Worm (Caenorhabditis elegans) whole organism, late embryonic: ENCODE results near the gene F26F2.10.

Experiments used
- ahr-1 ChIP-seq: sonication (generic microtip); optimal IDR thresholded peaks from 2 replicates; lab custom pipeline; 2016; ENCODE audit warnings: missing genetic modification characterization, missing compliant biosample characterization
- ama-1 ChIP-seq: fragments of 150-350 bp; optimal IDR thresholded peaks from 2 replicates; lab custom pipeline; 2014
- ceh-14 ChIP-seq: sonication (generic microtip); optimal IDR thresholded peaks from 2 replicates; lab custom pipeline; 2016; ENCODE audit warnings: missing genotype, missing genetic modification characterization, missing compliant biosample characterization
- ceh-19 ChIP-seq: fragments of 200-800 bp; sonication (Bioruptor generic); optimal IDR thresholded peaks from 2 replicates; lab custom pipeline; 2018; ENCODE audit warnings: mild to moderate bottlenecking, missing genetic modification characterization, missing compliant biosample characterization
- ceh-2 ChIP-seq: sonication (generic microtip); optimal IDR thresholded peaks from 2 replicates; lab custom pipeline; 2016; ENCODE audit warnings: missing genotype, missing genetic modification characterization, missing compliant biosample characterization
- ceh-31 ChIP-seq: sonication (generic microtip); optimal IDR thresholded peaks from 2 replicates; lab custom pipeline; 2016; ENCODE audit warnings: missing genetic modification characterization, missing compliant biosample characterization
- ceh-45 ChIP-seq: fragments of 200-800 bp; sonication (Bioruptor generic); IDR thresholded peaks from 2 replicates; pipeline ENCODE4 v1.3.6; 2022; ENCODE audit warnings: missing genetic modification reagents, missing genetic modification characterization, missing compliant biosample characterization
- ceh-6 ChIP-seq: fragments of 200-800 bp; sonication (Bioruptor generic); optimal IDR thresholded peaks from 2 replicates; lab custom pipeline; 2018; ENCODE audit warnings: mild to moderate bottlenecking, missing genetic modification characterization, missing compliant biosample characterization
- ceh-9 ChIP-seq: sonication (generic microtip); optimal IDR thresholded peaks from 2 replicates; lab custom pipeline; 2016; ENCODE audit warnings: mild to moderate bottlenecking, missing genetic modification characterization, inconsistent platforms, missing compliant biosample characterization
- che-1 ChIP-seq: sonication (generic microtip); optimal IDR thresholded peaks from 2 replicates; lab custom pipeline; 2016; ENCODE audit warnings: mild to moderate bottlenecking, missing genetic modification characterization, missing compliant biosample characterization
- dmd-4 ChIP-seq: sonication (generic microtip); optimal IDR thresholded peaks from 2 replicates; lab custom pipeline; 2016; ENCODE audit warnings: borderline replicate concordance, missing genetic modification characterization, missing compliant biosample characterization
- elt-2 ChIP-seq: sonication (generic microtip); optimal IDR thresholded peaks from 2 replicates; lab custom pipeline; 2016; ENCODE audit warnings: missing genetic modification reagents, missing genetic modification characterization, missing compliant biosample characterization
- elt-4 ChIP-seq: sonication (generic microtip); optimal IDR thresholded peaks from 2 replicates; lab custom pipeline; 2016; ENCODE audit warnings: missing genetic modification characterization, missing compliant biosample characterization
- ets-4 ChIP-seq: sonication (generic microtip); optimal IDR thresholded peaks from 2 replicates; lab custom pipeline; 2016; ENCODE audit warnings: missing genetic modification characterization, missing compliant biosample characterization
- fax-1 ChIP-seq: sonication (generic microtip); optimal IDR thresholded peaks from 2 replicates; lab custom pipeline; 2016; ENCODE audit warnings: missing genotype, missing genetic modification characterization, missing compliant biosample characterization
- fkh-10 ChIP-seq: fragments of 150-350 bp; optimal IDR thresholded peaks from 2 replicates; lab custom pipeline; 2014; ENCODE audit warnings: missing biosample characterization, missing genetic modification reagents, missing genetic modification characterization
- fkh-6 ChIP-seq: sonication (generic microtip); optimal IDR thresholded peaks from 2 replicates; lab custom pipeline; 2016; ENCODE audit warnings: missing genetic modification characterization, missing compliant biosample characterization
- gmeb-2 ChIP-seq: sonication (generic microtip); optimal IDR thresholded peaks from 2 replicates; lab custom pipeline; 2016; ENCODE audit warnings: missing genetic modification characterization, inconsistent platforms, missing compliant biosample characterization
- hlh-13 ChIP-seq: fragments of 200-800 bp; sonication (Bioruptor generic); optimal IDR thresholded peaks from 2 replicates; lab custom pipeline; 2018; ENCODE audit warnings: mild to moderate bottlenecking, missing genetic modification characterization, missing compliant biosample characterization
- hlh-15 ChIP-seq: sonication (generic microtip); optimal IDR thresholded peaks from 2 replicates; lab custom pipeline; 2016; ENCODE audit warnings: missing genetic modification characterization, missing compliant biosample characterization
- hlh-30 ChIP-seq: sonication (generic microtip); optimal IDR thresholded peaks from 2 replicates; lab custom pipeline; 2017; ENCODE audit warnings: antibody characterized with exemption, missing genetic modification characterization, missing compliant biosample characterization; ENCODE audit not compliant: insufficient read depth
- hlh-8 ChIP-seq: sonication (generic microtip); optimal IDR thresholded peaks from 2 replicates; lab custom pipeline; 2016; ENCODE audit warnings: missing genotype, missing genetic modification characterization, missing compliant biosample characterization
- mec-3 ChIP-seq: sonication (generic microtip); optimal IDR thresholded peaks from 2 replicates; lab custom pipeline; 2016; ENCODE audit warnings: borderline replicate concordance, missing genetic modification characterization, missing compliant biosample characterization
- nhr-11 ChIP-seq: fragments of 150-350 bp; optimal IDR thresholded peaks from 2 replicates; lab custom pipeline; 2014; ENCODE audit warnings: missing biosample characterization, missing genetic modification characterization
- pat-9 ChIP-seq: fragments of 200-800 bp; sonication (Bioruptor generic); optimal IDR thresholded peaks from 2 replicates; lab custom pipeline; 2018; ENCODE audit warnings: mild to moderate bottlenecking, missing genetic modification characterization, moderate library complexity, missing compliant biosample characterization
- pax-1 ChIP-seq: fragments of 150-350 bp; optimal IDR thresholded peaks from 2 replicates; lab custom pipeline; 2014; ENCODE audit warnings: missing biosample characterization, missing genetic modification characterization
- pha-2 ChIP-seq: sonication (generic microtip); optimal IDR thresholded peaks from 2 replicates; lab custom pipeline; 2017; ENCODE audit warnings: mild to moderate bottlenecking, missing genetic modification characterization, missing compliant biosample characterization
- pqm-1 ChIP-seq: sonication (generic microtip); optimal IDR thresholded peaks from 2 replicates; lab custom pipeline; 2016; ENCODE audit warnings: missing genetic modification characterization, missing compliant biosample characterization
- ref-2 ChIP-seq: sonication (generic microtip); optimal IDR thresholded peaks from 2 replicates; lab custom pipeline; 2016; ENCODE audit warnings: missing genetic modification characterization, missing compliant biosample characterization
- rnt-1 ChIP-seq: sonication (generic microtip); optimal IDR thresholded peaks from 2 replicates; lab custom pipeline; 2016; ENCODE audit warnings: missing genetic modification characterization, missing compliant biosample characterization
- sdc-2 ChIP-seq: sonication (generic microtip); optimal IDR thresholded peaks from 2 replicates; lab custom pipeline; 2016; ENCODE audit warnings: missing genotype, missing genetic modification characterization, missing compliant biosample characterization
- sox-4 ChIP-seq: sonication (generic microtip); optimal IDR thresholded peaks from 2 replicates; lab custom pipeline; 2017; ENCODE audit warnings: mild to moderate bottlenecking, missing genetic modification characterization, inconsistent platforms, missing compliant biosample characterization
- syd-9 ChIP-seq: sonication (generic microtip); optimal IDR thresholded peaks from 2 replicates; lab custom pipeline; 2016; ENCODE audit warnings: mild to moderate bottlenecking, missing genetic modification characterization, moderate library complexity, missing compliant biosample characterization
- unc-3 ChIP-seq, 2 experiments: fragments of 200-800 bp in 1 of 2; sonication (Bioruptor generic) in 1 of 2; sonication (generic microtip) in 1 of 2; conservative IDR thresholded peaks in 1 of 2; optimal IDR thresholded peaks in 1 of 2; 2 replicates each; pipeline versions ENCODE4 v1.3.6 to Lab custom; 2016 to 2022; ENCODE audit warnings: missing compliant biosample characterization in 2 of 2, missing genetic modification characterization in 2 of 2, missing genetic modification reagents in 1 of 2
- unc-42 ChIP-seq: sonication (generic microtip); optimal IDR thresholded peaks from 2 replicates; lab custom pipeline; 2016; ENCODE audit warnings: missing genotype, missing genetic modification characterization, missing compliant biosample characterization
- unc-55 ChIP-seq: sonication (generic microtip); optimal IDR thresholded peaks from 2 replicates; lab custom pipeline; 2017; ENCODE audit warnings: missing biosample characterization, missing genetic modification reagents, missing genetic modification characterization
- zip-5 ChIP-seq: sonication (generic microtip); optimal IDR thresholded peaks from 2 replicates; lab custom pipeline; 2016; ENCODE audit warnings: missing genetic modification characterization, missing compliant biosample characterization
- ztf-16 ChIP-seq: sonication (generic microtip); optimal IDR thresholded peaks from 2 replicates; lab custom pipeline; 2017; ENCODE audit warnings: missing genetic modification characterization, missing compliant biosample characterization

The F26F2.10 gene

DNA sequence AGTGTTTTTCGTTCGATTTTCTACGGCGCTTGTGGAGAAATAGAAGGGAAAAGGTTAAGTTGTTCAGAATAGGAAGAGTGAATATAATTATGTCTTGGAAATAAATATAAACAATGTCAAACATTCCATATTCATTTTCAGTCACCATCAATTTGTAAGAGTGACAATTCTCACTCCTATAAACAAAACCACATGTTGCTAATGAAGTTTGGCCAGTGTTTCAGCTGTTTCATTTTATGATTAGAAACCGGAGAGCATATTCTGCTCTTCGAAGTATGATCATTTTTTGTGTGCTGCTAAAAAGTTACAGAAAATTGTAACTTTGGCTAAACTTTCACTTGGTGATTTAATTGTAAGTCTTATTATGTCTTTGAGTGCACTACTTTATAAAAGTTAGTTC, 39.5 kb downstream of the F26F2.10 start, which contains the start of gene Y38H6C.21:
TSS of gene Y38H6C.21 (minus strand) at position 148 of the 400 bp plus-strand sequence.
- TF ChIP-seq mec-3 (tag; lab: Kevin White, UChicago): no peak
- no peak for TF ChIP-seq pat-9 (tag; lab: Kevin White, UChicago)
- no peak for TF ChIP-seq ceh-19 (GFP tag; lab: Kevin White, UChicago)
- no peak for TF ChIP-seq ceh-31 (tag; lab: Kevin White, UChicago)
- no peak for TF ChIP-seq elt-4 (tag; lab: Kevin White, UChicago)
- no peak for TF ChIP-seq ama-1
- no peak for TF ChIP-seq ceh-14
- no peak for TF ChIP-seq ref-2 (tag; lab: Kevin White, UChicago)
- no peak for TF ChIP-seq ceh-45 (GFP tag; lab: Robert Waterston, UW)

DNA sequence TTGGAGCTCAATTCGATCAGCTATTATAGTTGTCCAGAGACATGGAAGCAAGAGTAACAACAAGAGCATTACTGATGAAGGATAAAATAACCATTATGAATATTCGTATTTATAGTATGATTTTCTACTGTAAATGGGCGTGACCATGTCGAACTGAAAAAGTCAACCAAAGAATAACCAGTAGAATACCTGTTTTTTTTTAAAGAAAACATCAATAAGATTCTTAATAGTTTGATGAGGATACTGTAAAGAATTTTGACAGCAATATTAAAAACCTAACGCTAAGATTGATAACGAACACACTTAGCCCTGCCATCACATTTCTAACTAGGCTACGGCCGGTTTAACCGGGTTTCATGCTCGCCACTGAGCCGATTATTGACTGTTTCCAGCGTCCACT, 41.7 kb downstream of the F26F2.10 start, which contains the start of gene vmo-1:
TSS of gene vmo-1 (minus strand) at position 101 of the 400 bp plus-strand sequence.
- TF ChIP-seq pha-2 (no peak), ceh-6 (GFP tag; lab: Kevin White, UChicago) (no peak), nhr-11 (tag; lab: Kevin White, UChicago) (no peak), ceh-45 (GFP tag; lab: Robert Waterston, UW) (no peak), ceh-14 (no peak), ceh-2 (no peak), hlh-15 (tag; lab: Kevin White, UChicago) (no peak), che-1 (no peak), elt-4 (tag; lab: Kevin White, UChicago) (no peak), unc-42 (tag; lab: Kevin White, UChicago) (no peak), fax-1 (tag; lab: Kevin White, UChicago) (no peak), elt-2 (no peak), fkh-10 (GFP tag; lab: Kevin White, UChicago) (no peak), gmeb-2 (no peak)

DNA sequence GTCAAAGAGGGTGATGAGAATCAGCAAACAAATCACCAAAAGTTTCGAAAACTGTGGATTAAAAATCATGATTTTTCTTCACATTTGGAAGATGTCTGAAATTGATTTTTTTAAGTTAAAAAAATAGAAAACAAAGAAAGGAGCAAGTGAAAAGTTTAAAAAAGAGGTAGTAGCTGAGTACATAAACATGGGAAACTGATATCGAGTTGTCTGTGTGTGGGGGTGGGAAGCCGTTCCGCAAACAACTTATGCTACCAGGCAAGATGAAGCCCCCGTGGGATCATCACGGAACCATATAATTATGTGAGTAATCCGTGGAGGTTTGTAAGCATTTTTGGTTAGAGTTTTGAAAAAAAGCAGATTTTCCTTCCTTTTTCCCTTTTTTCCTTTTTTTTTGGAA, 43.5 kb downstream of the F26F2.10 start, which contains the start of gene Y38H6C.20:
TSS of gene Y38H6C.20 (minus strand) at position 101 of the 400 bp plus-strand sequence.
- no peak for TF ChIP-seq rnt-1
- TF ChIP-seq ama-1: no peak
- TF ChIP-seq ahr-1: no peak
- TF ChIP-seq hlh-8: no peak
- TF ChIP-seq sdc-2 (tag; lab: Kevin White, UChicago): no peak
- no peak for TF ChIP-seq nhr-11 (tag; lab: Kevin White, UChicago)
- TF ChIP-seq hlh-15 (tag; lab: Kevin White, UChicago): no peak
- no peak for TF ChIP-seq ceh-19 (GFP tag; lab: Kevin White, UChicago)
- TF ChIP-seq ceh-9: no peak
- no peak for TF ChIP-seq unc-3 (GFP tag; conservative IDR thresholded peaks at IDR 0.05; lab: Robert Waterston, UW)
- no peak for TF ChIP-seq unc-3 (tag; optimal IDR thresholded peaks at IDR 0.05; lab: Kevin White, UChicago)
- no peak for TF ChIP-seq zip-5
- TF ChIP-seq pax-1 (tag; lab: Kevin White, UChicago): no peak
- TF ChIP-seq ztf-16 (tag; lab: Kevin White, UChicago): no peak
- no peak for TF ChIP-seq ref-2 (tag; lab: Kevin White, UChicago)
- TF ChIP-seq ets-4 (tag; lab: Kevin White, UChicago): no peak
- no peak for TF ChIP-seq pha-2
- TF ChIP-seq, all 69 proteins: peak for 0

DNA sequence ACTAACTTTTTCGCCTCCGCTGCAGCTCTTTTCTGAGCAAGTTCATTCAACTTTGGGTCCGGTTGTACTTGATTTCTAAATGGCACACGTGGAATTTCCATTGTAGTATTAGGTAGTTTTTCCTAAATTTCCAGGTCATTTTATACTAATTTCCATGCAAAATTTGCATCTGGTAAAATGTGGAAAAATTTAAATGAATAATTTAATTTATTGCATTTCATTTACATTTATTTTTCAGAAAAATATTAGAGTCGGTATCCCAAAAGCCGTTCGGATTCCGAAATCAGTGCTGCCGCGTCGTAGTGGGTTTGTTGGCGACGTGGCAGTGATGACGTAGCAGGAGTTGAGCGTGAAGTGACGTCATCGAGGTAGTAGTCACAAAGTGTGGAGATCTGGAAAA, 47.6 kb downstream of the F26F2.10 start, which contains the start of gene Y38H6C.18:
TSS of gene Y38H6C.18 (minus strand) at position 101 of the 400 bp plus-strand sequence.
- TF ChIP-seq nhr-11 (tag; lab: Kevin White, UChicago) (no peak), syd-9 (no peak)

DNA sequence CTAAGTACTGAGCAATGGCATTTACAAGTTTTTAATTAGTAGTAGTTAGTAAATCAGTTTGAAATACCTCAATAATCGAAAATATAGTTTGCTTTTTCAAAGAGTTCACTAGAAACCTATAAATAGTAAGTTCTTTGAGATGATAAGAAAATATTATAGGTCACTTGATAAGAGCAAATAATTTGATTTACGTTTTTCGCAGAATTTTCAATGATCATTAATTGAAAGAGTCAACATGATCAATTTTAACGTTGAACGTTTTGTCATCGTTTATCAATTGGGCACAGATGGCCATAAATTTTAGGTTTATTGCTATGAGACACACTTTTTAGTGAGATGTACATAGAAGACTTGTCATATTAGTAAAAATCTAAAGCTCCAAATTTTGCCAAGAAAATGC, 48.9 kb downstream of the F26F2.10 start:
- TF ChIP-seq mec-3 (tag; lab: Kevin White, UChicago) (no peak), hlh-15 (tag; lab: Kevin White, UChicago) (no peak), ceh-14 (no peak), elt-4 (tag; lab: Kevin White, UChicago) (no peak), zip-5 (no peak)
- TF ChIP-seq, all 69 proteins: peak for 0

DNA sequence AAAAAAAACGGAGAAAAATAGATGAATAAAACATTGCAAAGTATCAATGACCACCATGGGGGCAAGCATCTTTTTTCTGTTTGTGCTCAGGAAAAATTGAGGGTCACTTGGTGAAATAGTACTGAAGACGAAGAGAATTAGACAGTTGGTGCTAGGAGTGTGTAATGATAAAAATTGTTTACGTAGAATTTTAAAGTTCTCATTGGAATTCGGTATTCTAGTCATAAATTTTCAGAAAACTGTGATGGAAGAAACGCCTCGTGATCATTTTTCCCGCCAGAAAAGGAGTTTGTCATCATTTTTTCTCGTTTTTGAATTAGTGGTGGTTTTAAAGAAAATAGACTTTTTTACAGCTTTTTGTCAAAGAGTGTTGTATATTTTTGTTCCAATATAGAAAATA, 50.0 kb downstream of the F26F2.10 start:
- TF ChIP-seq hlh-30 (no peak), unc-55 (GFP tag; lab: Kevin White, UChicago) (no peak), dmd-4 (tag; lab: Kevin White, UChicago) (no peak), sox-4 (no peak), ceh-6 (GFP tag; lab: Kevin White, UChicago) (no peak), pqm-1 (tag; lab: Kevin White, UChicago) (no peak), ceh-14 (no peak), fkh-6 (tag; lab: Kevin White, UChicago) (no peak), unc-3 (GFP tag; conservative IDR thresholded peaks at IDR 0.05; lab: Robert Waterston, UW) (no peak), unc-3 (tag; optimal IDR thresholded peaks at IDR 0.05; lab: Kevin White, UChicago) (no peak), hlh-13 (GFP tag; lab: Kevin White, UChicago) (no peak)
